Fruit fly (Drosophila melanogaster) whole organism, embryonic: Measurements from ENCODE around the gene CG15152.

Source experiments
- Antp ChIP-seq: fragments of 200-800 bp; sonication (Bioruptor generic); optimal IDR thresholded peaks from 3 replicates; lab custom pipeline; 2016; ENCODE audit warnings: missing biosample characterization, missing genetic modification characterization
- Awh ChIP-seq: fragments of 200-800 bp; sonication (Bioruptor generic); IDR thresholded peaks from 2 replicates; pipeline ENCODE4, ENCODE4 v1.3.6; 2022; ENCODE audit warnings: missing biosample characterization, missing genetic modification characterization
- CG1024 ChIP-seq: fragments of 200-800 bp; sonication (Bioruptor generic); IDR thresholded peaks from 2 replicates; pipeline ENCODE4 v1.3.6; 2022; ENCODE audit warnings: missing biosample characterization, missing genetic modification characterization
- CG10321 ChIP-seq: fragments of 200-800 bp; sonication (Bioruptor generic); IDR thresholded peaks from 2 replicates; pipeline ENCODE4 v1.3.6; 2022; ENCODE audit warnings: missing biosample characterization, missing genetic modification characterization
- CG10654 ChIP-seq: fragments of 200-800 bp; sonication (Bioruptor generic); optimal IDR thresholded peaks from 2 replicates; lab custom pipeline; 2016; ENCODE audit warnings: missing biosample characterization, missing genetic modification characterization
- CG11085 ChIP-seq: fragments of 200-800 bp; sonication (Bioruptor generic); IDR thresholded peaks from 2 replicates; pipeline ENCODE4 v1.3.6; 2022; ENCODE audit warnings: missing biosample characterization, missing genetic modification characterization
- CG1233 ChIP-seq: fragments of 200-800 bp; sonication (Bioruptor generic); optimal IDR thresholded peaks from 4 replicates; lab custom pipeline; 2018; ENCODE audit warnings: missing biosample characterization, mild to moderate bottlenecking, missing genetic modification characterization
- CG13296 ChIP-seq: fragments of 200-800 bp; sonication (Bioruptor generic); optimal IDR thresholded peaks from 3 replicates; lab custom pipeline; 2018; ENCODE audit warnings: missing biosample characterization, mild to moderate bottlenecking, missing genetic modification characterization
- CG1603 ChIP-seq: fragments of 200-800 bp; sonication (Bioruptor generic); optimal IDR thresholded peaks from 2 replicates; lab custom pipeline; 2019; ENCODE audit warnings: missing biosample characterization, mild to moderate bottlenecking, missing genetic modification characterization, moderate library complexity
- CG17385 ChIP-seq: fragments of 200-800 bp; sonication (Bioruptor generic); optimal IDR thresholded peaks from 3 replicates; lab custom pipeline; 2018; ENCODE audit warnings: missing biosample characterization, mild to moderate bottlenecking, missing genetic modification characterization
- CG34224 ChIP-seq: fragments of 200-800 bp; sonication (Bioruptor generic); IDR thresholded peaks from 3 replicates; pipeline ENCODE4 v1.3.6; 2022; ENCODE audit warnings: missing biosample characterization, missing genetic modification characterization; ENCODE audit not compliant: partially characterized antibody
- CG34422 ChIP-seq: fragments of 200-800 bp; sonication (Bioruptor generic); IDR thresholded peaks from 3 replicates; pipeline ENCODE4 v1.3.6; 2022; ENCODE audit warnings: missing biosample characterization, missing genetic modification characterization
- CG4854 ChIP-seq: fragments of 200-800 bp; sonication (Bioruptor generic); optimal IDR thresholded peaks from 2 replicates; lab custom pipeline; 2016; ENCODE audit warnings: missing biosample characterization, missing genetic modification characterization, inconsistent platforms
- CG6175 ChIP-seq: fragments of 200-800 bp; sonication (Bioruptor generic); IDR thresholded peaks from 3 replicates; pipeline ENCODE4 v1.3.6; 2022; ENCODE audit warnings: missing biosample characterization, missing genetic modification characterization
- CG7839 ChIP-seq: fragments of 200-800 bp; sonication (Bioruptor generic); optimal IDR thresholded peaks from 3 replicates; lab custom pipeline; 2018; ENCODE audit warnings: missing biosample characterization, mild to moderate bottlenecking, missing genetic modification characterization, moderate library complexity
- CG7987 ChIP-seq: fragments of 200-800 bp; sonication (Bioruptor generic); optimal IDR thresholded peaks from 2 replicates; lab custom pipeline; 2018; ENCODE audit warnings: missing biosample characterization, mild to moderate bottlenecking, missing genetic modification characterization, moderate library complexity
- CG8290 ChIP-seq, 3 experiments: fragments of 200-800 bp; sonication (Bioruptor generic); optimal IDR thresholded peaks; 2 replicates each; lab custom pipeline; 2016 to 2019; ENCODE audit warnings: missing biosample characterization in 3 of 3, missing genetic modification characterization in 3 of 3, mild to moderate bottlenecking in 2 of 3, moderate library complexity in 1 of 3
- Dip2 ChIP-seq: fragments of 200-800 bp; sonication (Bioruptor generic); IDR thresholded peaks from 2 replicates; pipeline ENCODE4 v1.3.6; 2022; ENCODE audit warnings: missing biosample characterization, missing genetic modification characterization
- NC2β ChIP-seq: fragments of 200-800 bp; sonication (Bioruptor generic); optimal IDR thresholded peaks from 2 replicates; lab custom pipeline; 2016; ENCODE audit warnings: missing biosample characterization, missing genetic modification characterization
- NFAT ChIP-seq: fragments of 200-800 bp; sonication (Bioruptor generic); IDR thresholded peaks from 2 replicates; pipeline ENCODE4 v1.3.6; 2022; ENCODE audit warnings: missing biosample characterization, missing genetic modification characterization
- PHDP ChIP-seq: fragments of 200-800 bp; sonication (Bioruptor generic); optimal IDR thresholded peaks from 3 replicates; lab custom pipeline; 2018; ENCODE audit warnings: missing biosample characterization, mild to moderate bottlenecking, missing genetic modification characterization, moderate library complexity
- Rx ChIP-seq: fragments of 200-800 bp; sonication (Bioruptor generic); IDR thresholded peaks from 2 replicates; pipeline ENCODE4 v1.3.6; 2022; ENCODE audit warnings: missing biosample characterization, missing genetic modification characterization
- Sox100B ChIP-seq: fragments of 200-800 bp; sonication (Bioruptor generic); optimal IDR thresholded peaks from 3 replicates; lab custom pipeline; 2018; ENCODE audit warnings: missing biosample characterization, mild to moderate bottlenecking, missing genetic modification characterization
- Sry-δ ChIP-seq: fragments of 200-800 bp; sonication (Bioruptor generic); optimal IDR thresholded peaks from 2 replicates; lab custom pipeline; 2016; ENCODE audit warnings: missing biosample characterization, missing genetic modification characterization
- Stat92E ChIP-seq, 3 experiments: fragments of >200 bp in 2 of 3; fragments of 200-800 bp in 1 of 3; sonication (Bioruptor generic) in 1 of 3; optimal IDR thresholded peaks; 2 replicates each; lab custom pipeline; 2017 to 2019; ENCODE audit warnings: missing biosample characterization in 3 of 3, missing genetic modification characterization in 3 of 3, mild to moderate bottlenecking in 1 of 3, moderate library complexity in 1 of 3
- abd-A ChIP-seq: fragments of 200-800 bp; sonication (Bioruptor generic); optimal IDR thresholded peaks from 3 replicates; lab custom pipeline; 2019; ENCODE audit warnings: missing biosample characterization, mild to moderate bottlenecking, missing genetic modification characterization, moderate library complexity
- ase ChIP-seq: fragments of 200-800 bp; sonication (Bioruptor generic); IDR thresholded peaks from 3 replicates; pipeline ENCODE4 v1.3.6; 2022; ENCODE audit warnings: missing biosample characterization, missing genetic modification characterization
- az2 ChIP-seq: fragments of 200-800 bp; sonication (Bioruptor generic); optimal IDR thresholded peaks from 3 replicates; lab custom pipeline; 2016; ENCODE audit warnings: missing biosample characterization, missing genetic modification characterization
- bcd ChIP-seq: fragments of 200-800 bp; sonication (Bioruptor generic); optimal IDR thresholded peaks from 2 replicates; lab custom pipeline; 2017; ENCODE audit warnings: missing biosample characterization, mild to moderate bottlenecking, missing genetic modification characterization
- bowl ChIP-seq: fragments of 200-800 bp; sonication (Bioruptor generic); IDR thresholded peaks from 2 replicates; pipeline ENCODE4 v1.3.6; 2022; ENCODE audit warnings: missing biosample characterization, missing genetic modification characterization
- bsh ChIP-seq, 2 experiments: fragments of 200-800 bp; sonication (Bioruptor generic); optimal IDR thresholded peaks; 2 replicates each; lab custom pipeline; 2017 to 2018; ENCODE audit warnings: mild to moderate bottlenecking in 2 of 2, missing biosample characterization in 2 of 2, missing genetic modification characterization in 2 of 2, moderate library complexity in 1 of 2
- croc ChIP-seq: fragments of 200-800 bp; sonication (Bioruptor generic); conservative IDR thresholded peaks from 3 replicates; pipeline ENCODE4 v1.3.6; 2022; ENCODE audit warnings: missing biosample characterization, missing genetic modification characterization
- crp ChIP-seq, 2 experiments: fragments of 200-800 bp; sonication (Bioruptor generic); optimal IDR thresholded peaks; 2 replicates in 1 of 2; 3 replicates in 1 of 2; lab custom pipeline; 2017; ENCODE audit warnings: missing biosample characterization in 2 of 2, missing genetic modification characterization in 2 of 2, mild to moderate bottlenecking in 1 of 2, moderate library complexity in 1 of 2
- dmrt11E ChIP-seq: fragments of 200-800 bp; sonication (Bioruptor generic); optimal IDR thresholded peaks from 3 replicates; lab custom pipeline; 2018; ENCODE audit warnings: missing biosample characterization, mild to moderate bottlenecking, missing genetic modification characterization, moderate library complexity
- dmrt99B ChIP-seq: fragments of 200-800 bp; sonication (Bioruptor generic); optimal IDR thresholded peaks from 2 replicates; lab custom pipeline; 2018; ENCODE audit warnings: missing biosample characterization, mild to moderate bottlenecking, missing genetic modification characterization, moderate library complexity
- dysf ChIP-seq: fragments of 200-800 bp; sonication (Bioruptor generic); IDR thresholded peaks from 3 replicates; pipeline ENCODE4 v1.3.6; 2022; ENCODE audit warnings: missing biosample characterization, missing genetic modification characterization
- ewg ChIP-seq: fragments of 200-800 bp; sonication (Bioruptor generic); optimal IDR thresholded peaks from 3 replicates; lab custom pipeline; 2017; ENCODE audit warnings: mild to moderate bottlenecking, missing biosample characterization, missing genetic modification reagents, missing genetic modification characterization
- eyg ChIP-seq: fragments of 200-800 bp; sonication (Bioruptor generic); optimal IDR thresholded peaks from 3 replicates; lab custom pipeline; 2016; ENCODE audit warnings: missing biosample characterization, missing genetic modification characterization
- gem ChIP-seq: fragments of 200-800 bp; sonication (Bioruptor generic); optimal IDR thresholded peaks from 2 replicates; lab custom pipeline; 2019; ENCODE audit warnings: missing biosample characterization, mild to moderate bottlenecking, missing genetic modification characterization, moderate library complexity
- insv ChIP-seq, 2 experiments: fragments of 200-800 bp; sonication (Bioruptor generic); optimal IDR thresholded peaks; 3 replicates each; lab custom pipeline; 2016 to 2018; ENCODE audit warnings: missing biosample characterization in 2 of 2, missing genetic modification characterization in 2 of 2
- kni ChIP-seq: fragments of 200-800 bp; sonication (Bioruptor generic); optimal IDR thresholded peaks from 3 replicates; lab custom pipeline; 2017; ENCODE audit warnings: mild to moderate bottlenecking, missing biosample characterization, missing genetic modification reagents, missing genetic modification characterization
- lilli ChIP-seq: fragments of 200-800 bp; sonication (Bioruptor generic); optimal IDR thresholded peaks from 3 replicates; lab custom pipeline; 2016; ENCODE audit warnings: missing biosample characterization, missing genetic modification characterization
- p53 ChIP-seq: fragments of 200-800 bp; sonication (Bioruptor generic); optimal IDR thresholded peaks from 2 replicates; lab custom pipeline; 2016; ENCODE audit warnings: missing biosample characterization, missing genetic modification characterization
- psq ChIP-seq: fragments of 200-800 bp; sonication (Bioruptor generic); optimal IDR thresholded peaks from 2 replicates; lab custom pipeline; 2017; ENCODE audit warnings: missing biosample characterization, missing genetic modification characterization
- pum ChIP-seq: fragments of 200-800 bp; sonication (Bioruptor generic); optimal IDR thresholded peaks from 2 replicates; lab custom pipeline; 2016; ENCODE audit warnings: missing biosample characterization, missing genetic modification characterization
- ro ChIP-seq: fragments of 200-800 bp; sonication (Bioruptor generic); IDR thresholded peaks from 2 replicates; pipeline ENCODE4 v1.3.6; 2022; ENCODE audit warnings: missing biosample characterization, missing genetic modification characterization
- sisA ChIP-seq: fragments of 200-800 bp; sonication (Bioruptor generic); IDR thresholded peaks from 2 replicates; pipeline ENCODE4 v1.3.6; 2022; ENCODE audit warnings: missing biosample characterization, missing genetic modification characterization
- sug ChIP-seq: fragments of 200-800 bp; optimal IDR thresholded peaks from 2 replicates; lab custom pipeline; 2019; ENCODE audit warnings: missing biosample characterization, mild to moderate bottlenecking, missing genetic modification characterization, moderate library complexity
- tgo ChIP-seq: fragments of 200-800 bp; sonication (Bioruptor generic); IDR thresholded peaks from 3 replicates; pipeline ENCODE4 v1.3.6; 2022; ENCODE audit warnings: missing biosample characterization, missing genetic modification characterization
- tio ChIP-seq: fragments of 200-800 bp; sonication (Bioruptor generic); optimal IDR thresholded peaks from 2 replicates; lab custom pipeline; 2017; ENCODE audit warnings: missing biosample characterization, missing genetic modification characterization, inconsistent platforms
- unpg ChIP-seq: fragments of 200-800 bp; sonication (Bioruptor generic); optimal IDR thresholded peaks from 3 replicates; lab custom pipeline; 2018; ENCODE audit warnings: missing biosample characterization, mild to moderate bottlenecking, missing genetic modification characterization, moderate library complexity

The CG15152 gene

DNA sequence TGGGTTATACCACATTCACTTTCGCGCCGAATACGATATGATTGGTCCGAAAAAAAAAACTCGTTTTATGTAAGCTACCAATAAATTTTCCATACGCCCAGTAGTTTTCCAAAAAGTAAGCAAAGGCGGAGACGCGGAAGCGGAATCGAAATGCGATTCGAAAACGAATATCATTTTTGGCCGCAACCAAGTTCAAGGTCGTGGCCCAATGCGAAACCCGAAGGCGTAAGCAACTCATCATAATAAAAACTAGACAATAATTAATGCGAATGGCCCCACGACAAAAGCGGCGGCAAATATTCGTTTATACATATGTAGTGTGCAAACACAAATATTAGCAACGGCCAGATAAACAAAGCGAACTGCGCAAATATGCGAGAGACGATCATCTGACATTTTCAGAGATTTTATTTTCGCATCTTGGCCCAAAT lies 22.1 kb downstream of the CG15152 start (continued):
- TF ChIP-seq dysf (GFP tag; lab: Robert Waterston, UW) (peak; percentile 37; the same call in 1 of the 3 replicates), PHDP (peak; percentile 38), CG1024 (no peak), tio (GFP tag; lab: Kevin White, UChicago) (no peak), Sox100B (GFP tag; lab: Kevin White, UChicago) (no peak), insv (GFP tag; optimal IDR thresholded peaks at IDR 0.05; lab: Kevin White, UChicago) (no peak), eyg (no peak), NFAT (GFP tag; lab: Robert Waterston, UW) (peak; percentile 80; the same call in 1 of the 2 replicates), CG11085 (GFP tag; lab: Robert Waterston, UW) (no peak), Antp (GFP tag; lab: Kevin White, UChicago) (no peak), croc (no peak), CG4854 (peak; percentile 33), unpg (no peak), az2 (GFP tag; lab: Kevin White, UChicago) (no peak), Sry-δ (GFP tag; lab: Kevin White, UChicago) (no peak), Stat92E (GFP tag; optimal IDR thresholded peaks at IDR 0.05; lab: Kevin White, UChicago) (no peak), Rx (GFP tag; lab: Robert Waterston, UW) (no peak), CG1603 (tag; lab: Kevin White, UChicago) (no peak), Awh (GFP tag; lab: Robert Waterston, UW) (no peak), ro (GFP tag; lab: Robert Waterston, UW) (no peak), ase (GFP tag; lab: Robert Waterston, UW) (no peak), dmrt11E (tag; lab: Kevin White, UChicago) (no peak), CG1233 (peak; percentile 42), lilli (GFP tag; lab: Kevin White, UChicago) (peak; percentile 46), NC2β (GFP tag; lab: Kevin White, UChicago) (no peak), crp (GFP tag; optimal IDR thresholded peaks at IDR 0.05; lab: Kevin White, UChicago) (no peak), CG7839 (tag; lab: Kevin White, UChicago) (no peak), tgo (GFP tag; lab: Robert Waterston, UW) (no peak), bowl (GFP tag; lab: Robert Waterston, UW) (no peak), CG10321 (peak; percentile 44; the same call in 1 of the 2 replicates), dmrt99B (tag; lab: Kevin White, UChicago) (no peak), p53 (GFP tag; lab: Kevin White, UChicago) (no peak), CG8290 (GFP tag; optimal IDR thresholded peaks at IDR 0.05; lab: Kevin White, UChicago) (no peak), CG8290 (tag; optimal IDR thresholded peaks at IDR 0.05; lab: Kevin White, UChicago) (peak in 1 of 2 experiments; percentile 70), Dip2 (GFP tag; lab: Robert Waterston, UW) (no peak), psq (GFP tag; lab: Kevin White, UChicago) (no peak), bcd (GFP tag; lab: Kevin White, UChicago) (peak; percentile 31), sug (tag; lab: Kevin White, UChicago) (peak; percentile 47), CG7987 (GFP tag; lab: Kevin White, UChicago) (peak; percentile 73), CG34224 (GFP tag; lab: Robert Waterston, UW) (no peak), abd-A (tag; lab: Kevin White, UChicago) (peak; percentile 93), bsh (GFP tag; optimal IDR thresholded peaks at IDR 0.05; lab: Kevin White, UChicago) (no peak), kni (GFP tag; lab: Kevin White, UChicago) (no peak), ewg (GFP tag; lab: Kevin White, UChicago) (no peak), CG6175 (GFP tag; lab: Robert Waterston, UW) (no peak), sisA (GFP tag; lab: Robert Waterston, UW) (no peak), CG13296 (GFP tag; lab: Kevin White, UChicago) (peak; percentile 37), CG34422 (GFP tag; lab: Robert Waterston, UW) (no peak), CG10654 (no peak), gem (no peak), pum (GFP tag; lab: Kevin White, UChicago) (no peak), CG17385 (GFP tag; lab: Kevin White, UChicago) (peak; percentile 21)
